Worm (Caenorhabditis elegans) whole organism, L4 larva: ENCODE data around the gene lgc-11.

Experiments
- F26F4.8 ChIP-seq: fragments of 200-800 bp; sonication (Bioruptor generic); conservative IDR thresholded peaks from 2 replicates; pipeline ENCODE4 v1.3.6; 2022; ENCODE audit warnings: missing genetic modification characterization, missing compliant biosample characterization
- Y105C5A.15 ChIP-seq: fragments of 200-800 bp; sonication (Bioruptor generic); IDR thresholded peaks from 2 replicates; pipeline ENCODE4 v1.3.6; 2022; ENCODE audit warnings: missing genetic modification characterization, missing compliant biosample characterization
- Y5F2A.4 ChIP-seq: fragments of 200-800 bp; sonication (Bioruptor generic); optimal IDR thresholded peaks from 2 replicates; lab custom pipeline; 2018; ENCODE audit warnings: mild to moderate bottlenecking, missing genetic modification characterization, missing compliant biosample characterization
- ZK337.2 ChIP-seq: fragments of 200-800 bp; sonication (Bioruptor generic); IDR thresholded peaks from 2 replicates; pipeline ENCODE4 v1.3.6; 2022; ENCODE audit warnings: missing genetic modification reagents, missing genetic modification characterization, missing compliant biosample characterization
- aly-2 ChIP-seq: sonication (generic microtip); optimal IDR thresholded peaks from 2 replicates; lab custom pipeline; 2018; ENCODE audit warnings: missing biosample characterization, missing genetic modification characterization
- attf-4 ChIP-seq: sonication (generic microtip); optimal IDR thresholded peaks from 3 replicates; lab custom pipeline; 2017; ENCODE audit warnings: missing biosample characterization, missing genetic modification characterization
- ceh-20 ChIP-seq: fragments of 200-800 bp; sonication (Bioruptor generic); IDR thresholded peaks from 2 replicates; pipeline ENCODE4 v1.3.6; 2022; ENCODE audit warnings: missing genetic modification reagents, missing genetic modification characterization, missing compliant biosample characterization
- ceh-32 ChIP-seq: sonication (generic microtip); optimal IDR thresholded peaks from 2 replicates; lab custom pipeline; 2016; ENCODE audit warnings: mild to moderate bottlenecking, missing genetic modification characterization, missing compliant biosample characterization; ENCODE audit not compliant: poor library complexity
- ceh-44 ChIP-seq: fragments of 200-800 bp; sonication (Bioruptor generic); IDR thresholded peaks from 2 replicates; pipeline ENCODE4 v1.3.6; 2022; ENCODE audit warnings: missing genetic modification reagents, missing genetic modification characterization, missing compliant biosample characterization
- ceh-82 ChIP-seq: sonication (generic microtip); optimal IDR thresholded peaks from 2 replicates; lab custom pipeline; 2017; ENCODE audit warnings: missing biosample characterization, missing genetic modification characterization
- cey-2 ChIP-seq: sonication (generic microtip); optimal IDR thresholded peaks from 3 replicates; lab custom pipeline; 2017; ENCODE audit warnings: missing genetic modification characterization, mild to moderate bottlenecking, missing compliant biosample characterization, antibody characterized with exemption, borderline replicate concordance; ENCODE audit not compliant: insufficient read depth
- daf-12 ChIP-seq: fragments of 150-350 bp; optimal IDR thresholded peaks from 2 replicates; lab custom pipeline; 2014; ENCODE audit warnings: missing biosample characterization, missing genetic modification reagents, missing genetic modification characterization
- dmd-6 ChIP-seq: fragments of 200-800 bp; sonication (Bioruptor generic); IDR thresholded peaks from 2 replicates; pipeline ENCODE4 v1.3.6; 2022; ENCODE audit warnings: missing genetic modification reagents, missing genetic modification characterization, missing compliant biosample characterization
- dmd-8 ChIP-seq: fragments of 200-800 bp; sonication (Bioruptor generic); IDR thresholded peaks from 2 replicates; pipeline ENCODE4 v1.3.6; 2022; ENCODE audit warnings: missing genetic modification characterization, missing compliant biosample characterization
- dmd-9 ChIP-seq: fragments of 200-800 bp; sonication (Bioruptor generic); IDR thresholded peaks from 2 replicates; pipeline ENCODE4 v1.3.6; 2022; ENCODE audit warnings: missing genetic modification reagents, missing genetic modification characterization, missing compliant biosample characterization
- dve-1 ChIP-seq: sonication (generic microtip); optimal IDR thresholded peaks from 2 replicates; lab custom pipeline; 2017; ENCODE audit warnings: antibody characterized with exemption, mild to moderate bottlenecking, missing genetic modification characterization, missing compliant biosample characterization; ENCODE audit not compliant: insufficient read depth
- fkh-10 ChIP-seq: fragments of 150-350 bp; optimal IDR thresholded peaks from 2 replicates; lab custom pipeline; 2014; ENCODE audit warnings: missing biosample characterization, missing genetic modification reagents, missing genetic modification characterization
- fos-1 ChIP-seq: fragments of 150-350 bp; optimal IDR thresholded peaks from 2 replicates; lab custom pipeline; 2014; ENCODE audit warnings: missing biosample characterization, missing genetic modification characterization
- gei-8 ChIP-seq: fragments of 200-800 bp; sonication (Bioruptor generic); optimal IDR thresholded peaks from 2 replicates; lab custom pipeline; 2018; ENCODE audit warnings: mild to moderate bottlenecking, missing genetic modification characterization, missing compliant biosample characterization
- hlh-30 ChIP-seq: sonication (generic microtip); optimal IDR thresholded peaks from 2 replicates; lab custom pipeline; 2017; ENCODE audit warnings: antibody characterized with exemption, mild to moderate bottlenecking, missing genetic modification characterization, missing compliant biosample characterization; ENCODE audit not compliant: insufficient read depth
- jun-1 ChIP-seq: fragments of 150-350 bp; optimal IDR thresholded peaks from 2 replicates; lab custom pipeline; 2014; ENCODE audit warnings: missing biosample characterization, missing genetic modification reagents, missing genetic modification characterization
- lim-7 ChIP-seq: fragments of 200-800 bp; sonication (Bioruptor generic); IDR thresholded peaks from 2 replicates; pipeline ENCODE4 v1.3.6; 2022; ENCODE audit warnings: missing genetic modification characterization, missing compliant biosample characterization
- lin-13 ChIP-seq: fragments of 150-350 bp; optimal IDR thresholded peaks from 2 replicates; lab custom pipeline; 2014; ENCODE audit warnings: missing biosample characterization, missing genetic modification reagents, missing genetic modification characterization
- lin-15B ChIP-seq: fragments of 150-350 bp; sonication (generic microtip); optimal IDR thresholded peaks from 3 replicates; lab custom pipeline; 2014; ENCODE audit warnings: missing biosample characterization, missing genetic modification characterization
- lin-29 ChIP-seq: fragments of 200-800 bp; sonication (Bioruptor generic); IDR thresholded peaks from 2 replicates; pipeline ENCODE4 v1.3.6; 2022; ENCODE audit warnings: missing genetic modification reagents, missing genetic modification characterization, missing compliant biosample characterization
- madf-5 ChIP-seq, 2 experiments: fragments of 200-800 bp; sonication (Bioruptor generic); IDR thresholded peaks; 2 replicates each; pipeline ENCODE4 v1.3.6; 2022; ENCODE audit warnings: missing compliant biosample characterization in 2 of 2, missing genetic modification characterization in 2 of 2
- mdt-29 ChIP-seq: fragments of 200-800 bp; sonication (Bioruptor generic); IDR thresholded peaks from 2 replicates; pipeline ENCODE4 v1.3.6; 2022; ENCODE audit warnings: missing genetic modification reagents, missing genetic modification characterization, missing compliant biosample characterization
- mxl-3 ChIP-seq: fragments of 200-800 bp; sonication (Bioruptor generic); optimal IDR thresholded peaks from 2 replicates; lab custom pipeline; 2018; ENCODE audit warnings: mild to moderate bottlenecking, missing genetic modification characterization, missing compliant biosample characterization
- nhr-25 ChIP-seq: sonication (generic microtip); optimal IDR thresholded peaks from 2 replicates; lab custom pipeline; 2017; ENCODE audit warnings: missing genetic modification characterization, mild to moderate bottlenecking, missing compliant biosample characterization, antibody characterized with exemption, moderate library complexity, borderline replicate concordance; ENCODE audit not compliant: insufficient read depth
- nhr-28 ChIP-seq: fragments of 150-350 bp; optimal IDR thresholded peaks from 2 replicates; lab custom pipeline; 2014; ENCODE audit warnings: missing biosample characterization, missing genetic modification characterization
- nhr-42 ChIP-seq: fragments of 200-800 bp; sonication (Bioruptor generic); IDR thresholded peaks from 2 replicates; pipeline ENCODE4 v1.3.6; 2022; ENCODE audit warnings: missing genetic modification characterization, missing compliant biosample characterization
- nhr-48 ChIP-seq: sonication (generic microtip); optimal IDR thresholded peaks from 2 replicates; lab custom pipeline; 2016; ENCODE audit warnings: mild to moderate bottlenecking, missing genetic modification characterization, missing compliant biosample characterization
- nhr-77 ChIP-seq: fragments of 150-350 bp; optimal IDR thresholded peaks from 2 replicates; lab custom pipeline; 2014; ENCODE audit warnings: missing biosample characterization, missing genetic modification characterization
- pqm-1 ChIP-seq: sonication (generic microtip); optimal IDR thresholded peaks from 2 replicates; lab custom pipeline; 2017; ENCODE audit warnings: missing biosample characterization, missing genetic modification characterization
- sdz-12 ChIP-seq: fragments of 200-800 bp; sonication (Bioruptor generic); optimal IDR thresholded peaks from 2 replicates; lab custom pipeline; 2018; ENCODE audit warnings: mild to moderate bottlenecking, missing genetic modification characterization, missing compliant biosample characterization
- set-16 ChIP-seq: fragments of 200-800 bp; sonication (Bioruptor generic); IDR thresholded peaks from 2 replicates; pipeline ENCODE4 v1.3.6; 2022; ENCODE audit warnings: missing genetic modification reagents, missing genetic modification characterization, missing compliant biosample characterization
- snpc-1.2 ChIP-seq: fragments of 200-800 bp; sonication (Bioruptor generic); IDR thresholded peaks from 2 replicates; pipeline ENCODE4 v1.3.6; 2022; ENCODE audit warnings: missing genetic modification reagents, missing genetic modification characterization, missing compliant biosample characterization
- tra-1 ChIP-seq: fragments of 200-800 bp; sonication (Bioruptor generic); IDR thresholded peaks from 2 replicates; pipeline ENCODE4 v1.3.6; 2022; ENCODE audit warnings: missing genetic modification reagents, missing genetic modification characterization, missing compliant biosample characterization
- unc-39 ChIP-seq: sonication (generic microtip); optimal IDR thresholded peaks from 2 replicates; lab custom pipeline; 2017; ENCODE audit warnings: missing biosample characterization, missing genetic modification characterization
- zip-11 ChIP-seq: fragments of 200-800 bp; sonication (Bioruptor generic); IDR thresholded peaks from 2 replicates; pipeline ENCODE4 v1.3.6; 2022; ENCODE audit warnings: missing genetic modification characterization, missing compliant biosample characterization

The lgc-11 gene

DNA sequence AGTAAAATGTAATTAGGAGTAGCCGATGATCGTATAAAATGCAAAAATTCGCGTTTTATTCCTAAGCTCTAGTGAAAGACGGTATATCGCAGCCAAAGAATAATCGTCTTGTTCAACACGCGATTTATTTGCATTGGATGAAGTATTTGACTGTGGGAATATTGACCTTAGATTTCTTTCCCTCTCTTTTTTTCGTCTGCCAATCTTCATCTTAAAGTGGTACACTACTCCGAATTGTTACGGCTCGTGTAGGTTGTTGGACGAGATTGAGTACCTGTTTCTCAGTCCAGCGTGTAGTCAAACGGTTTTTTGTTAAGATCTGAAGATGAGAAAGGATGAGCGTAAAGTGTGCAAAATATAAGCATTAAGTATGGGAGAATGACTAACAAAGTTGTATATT lies at the start of gene lgc-11:
TSS of gene lgc-11 (minus strand) at position 101 of the 400 bp plus-strand sequence.
- TF ChIP-seq aly-2 (no peak), nhr-77 (tag; lab: Kevin White, UChicago) (no peak), fos-1 (tag; lab: Kevin White, UChicago) (no peak), lin-13 (GFP tag; lab: Kevin White, UChicago) (no peak), dmd-9 (no peak), lin-15B (tag; lab: Kevin White, UChicago) (no peak)
- TF ChIP-seq, all 104 proteins: peak for 0

DNA sequence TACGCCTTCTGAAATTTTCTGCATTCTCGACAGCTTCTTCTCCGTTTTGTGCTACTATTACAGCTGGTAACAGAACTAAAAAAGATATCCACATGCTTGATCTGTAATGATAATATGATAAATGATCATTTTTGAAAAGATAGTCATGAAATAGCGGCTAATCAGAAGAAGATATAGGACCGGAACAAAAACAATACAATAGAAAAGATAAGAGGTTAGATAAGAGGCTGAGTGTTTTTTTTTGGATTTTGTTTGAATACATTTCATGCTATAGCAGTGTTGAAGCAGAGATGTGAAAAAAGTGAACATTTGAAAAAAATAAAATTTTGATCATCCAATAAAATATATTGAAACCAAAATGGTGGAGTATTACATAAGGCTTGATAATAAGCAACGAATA lies 47.9 kb upstream of the lgc-11 start, which contains the start of gene F46C8.8:
TSS of gene F46C8.8 (minus strand) at position 101 of the 400 bp plus-strand sequence.
- TF ChIP-seq fkh-10, result no peak
- TF ChIP-seq nhr-28, result peak; percentile 4

DNA sequence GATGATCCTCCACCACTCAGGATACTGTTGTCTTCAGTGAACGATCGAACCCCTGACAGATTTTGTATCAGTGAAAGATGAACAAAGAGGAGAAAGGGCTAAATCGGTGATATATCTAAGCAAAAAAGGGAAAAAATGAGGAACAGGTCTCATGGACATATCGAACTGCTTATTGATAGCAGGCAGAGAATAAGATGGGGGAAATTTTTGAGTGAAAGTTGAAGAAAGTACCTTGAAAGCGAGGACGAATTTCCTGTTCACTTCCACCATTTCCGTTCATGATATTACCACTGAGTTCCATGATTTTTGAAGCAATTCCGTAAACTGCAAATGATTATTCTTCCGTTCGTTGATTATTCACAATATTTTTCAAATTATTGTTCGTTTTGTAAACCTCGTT lies 46.9 kb upstream of the lgc-11 start:
- TF ChIP-seq snpc-1.2 (GFP tag; lab: Robert Waterston, UW) (no peak), ceh-82 (tag; lab: Kevin White, UChicago) (no peak), gei-8 (GFP tag; lab: Kevin White, UChicago) (no peak), ceh-32 (tag; lab: Kevin White, UChicago) (no peak), fos-1 (tag; lab: Kevin White, UChicago) (no peak), tra-1 (GFP tag; lab: Robert Waterston, UW) (no peak), lim-7 (GFP tag; lab: Robert Waterston, UW) (no peak), nhr-25 (tag; lab: Kevin White, UChicago) (no peak), ceh-20 (GFP tag; lab: Robert Waterston, UW) (no peak), Y105C5A.15 (GFP tag; lab: Robert Waterston, UW) (no peak), F26F4.8 (GFP tag; lab: Robert Waterston, UW) (no peak), zip-11 (no peak), lin-29 (GFP tag; lab: Robert Waterston, UW) (no peak), fkh-10 (no peak), attf-4 (tag; lab: Kevin White, UChicago) (no peak)

DNA sequence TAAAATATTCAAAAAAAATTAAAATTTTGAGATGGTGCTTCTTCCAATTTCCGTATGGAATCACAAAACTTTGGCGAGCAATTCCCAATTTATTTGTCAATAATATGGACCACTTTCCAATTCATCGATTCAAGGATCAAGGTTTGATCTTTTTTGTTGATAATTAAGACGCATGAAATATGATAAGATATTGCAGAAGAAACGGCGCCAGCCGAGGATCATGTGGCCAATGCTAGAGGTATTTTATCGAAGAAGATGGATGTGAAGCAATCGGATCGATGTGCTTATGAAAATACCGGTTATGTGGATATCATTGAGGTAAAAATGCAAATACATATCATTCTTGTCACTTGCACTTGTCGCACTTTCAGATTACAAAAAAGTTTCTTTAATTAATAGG lies 44.0 kb upstream of the lgc-11 start:
- peak; percentile 3 for TF ChIP-seq mxl-3
- no peak for TF ChIP-seq nhr-48 (tag; lab: Kevin White, UChicago)

DNA sequence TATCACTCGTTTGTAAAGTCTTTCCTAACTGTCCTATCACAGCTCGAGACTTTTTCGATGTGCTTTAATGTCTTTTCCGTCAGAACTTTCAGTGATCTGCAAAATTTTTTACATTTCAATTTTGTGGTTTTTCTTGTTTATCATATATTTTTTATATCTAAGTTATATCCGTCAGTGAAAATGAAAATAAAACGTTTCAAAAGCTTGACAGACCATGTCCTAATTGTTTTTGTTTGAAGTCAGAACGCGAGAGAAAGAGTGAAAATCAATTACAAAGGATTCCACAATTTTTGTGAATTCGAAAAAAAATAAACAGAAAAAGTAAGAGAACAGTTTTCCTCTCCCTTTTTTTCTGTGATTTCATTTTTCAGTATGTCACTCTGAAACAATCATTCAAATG lies 41.7 kb upstream of the lgc-11 start, which contains the start of gene F46C8.1:
TSS of gene F46C8.1 (plus strand) at position 301 of the 400 bp plus-strand sequence.
- TF ChIP-seq cey-2 (tag; lab: Kevin White, UChicago), result no peak
- no peak for TF ChIP-seq dmd-6
- TF ChIP-seq nhr-42 (GFP tag; lab: Robert Waterston, UW), result no peak
- TF ChIP-seq pqm-1 (tag; lab: Kevin White, UChicago), result no peak
- TF ChIP-seq nhr-25 (tag; lab: Kevin White, UChicago), result no peak
- TF ChIP-seq madf-5 (GFP tag; IDR thresholded peaks at IDR 0.05; lab: Robert Waterston, UW), result no peak
- no peak for TF ChIP-seq dmd-8 (GFP tag; lab: Robert Waterston, UW)
- TF ChIP-seq ceh-44, result no peak
- TF ChIP-seq unc-39 (tag; lab: Kevin White, UChicago), result no peak
- TF ChIP-seq sdz-12, result no peak
- TF ChIP-seq, all 104 proteins: peak for 0

DNA sequence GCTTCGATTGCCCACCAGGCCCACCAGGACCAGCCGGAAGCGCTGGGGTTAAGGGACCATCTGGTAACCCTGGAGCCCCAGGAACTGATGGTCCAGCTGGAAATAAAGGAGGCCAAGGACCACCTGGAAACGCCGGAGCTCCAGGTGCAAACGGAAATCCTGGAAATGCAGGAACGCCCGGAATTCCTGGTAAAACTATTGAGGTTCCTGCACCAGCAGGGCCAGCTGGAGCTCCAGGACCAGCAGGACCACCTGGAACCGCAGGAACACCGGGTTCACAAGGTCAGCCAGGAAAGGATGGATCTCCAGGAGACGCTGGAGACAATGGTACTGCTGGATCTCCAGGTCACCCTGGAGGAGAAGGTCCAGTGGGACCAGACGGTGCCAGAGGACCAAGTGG lies 41.3 kb upstream of the lgc-11 start:
- no peak for TF ChIP-seq Y5F2A.4 (GFP tag; lab: Kevin White, UChicago)
- TF ChIP-seq daf-12 (tag; lab: Kevin White, UChicago), result no peak
- 0 out of 4 replicates have a peak, but pooled peaks of 1 of the 2 experiments have one; percentile 22 for TF ChIP-seq madf-5 (GFP tag; IDR thresholded peaks at IDR 0.05; lab: Robert Waterston, UW)
- TF ChIP-seq cey-2 (tag; lab: Kevin White, UChicago), result no peak
- TF ChIP-seq zip-11, result no peak
- TF ChIP-seq unc-39 (tag; lab: Kevin White, UChicago), result no peak
- TF ChIP-seq nhr-42 (GFP tag; lab: Robert Waterston, UW), result no peak
- TF ChIP-seq jun-1 (tag; lab: Kevin White, UChicago), result no peak
- TF ChIP-seq nhr-48 (tag; lab: Kevin White, UChicago), result no peak
- TF ChIP-seq ZK337.2, result no peak
- peak; percentile 89 for TF ChIP-seq set-16 (GFP tag; lab: Robert Waterston, UW)
- TF ChIP-seq dve-1 (tag; lab: Kevin White, UChicago), result no peak
- TF ChIP-seq mdt-29 (GFP tag; lab: Robert Waterston, UW), result no peak
- TF ChIP-seq hlh-30 (tag; lab: Kevin White, UChicago), result no peak
